Worm (Caenorhabditis elegans): ENCODE data around the gene F13H8.3.

F13H8.3 gene

DNA sequence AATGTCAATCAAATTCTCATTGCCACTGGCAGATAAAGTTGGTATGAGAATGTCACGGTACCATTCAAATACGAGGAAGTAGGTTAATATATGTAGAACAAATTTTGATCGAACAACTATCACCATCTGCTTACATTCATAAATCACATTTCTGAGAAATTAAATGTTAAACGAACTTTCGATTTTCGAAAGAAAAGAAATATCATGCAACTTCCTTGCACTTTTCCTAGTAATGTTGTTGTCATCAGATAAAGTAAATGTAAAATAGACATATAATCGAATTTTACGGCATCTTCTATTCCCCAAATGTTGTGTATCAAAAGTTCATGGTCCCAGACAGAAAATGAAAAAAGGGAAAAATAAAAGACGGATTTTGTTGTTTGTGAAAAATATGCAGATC lies 47.7 kb downstream of the F13H8.3 start:
- TF ChIP-seq T22C8.4 (GFP tag; IDR thresholded peaks at IDR 0.05), result no peak
- no peak for TF ChIP-seq klf-2 (GFP tag; conservative IDR thresholded peaks at IDR 0.05)
- no peak for TF ChIP-seq ref-1 (GFP tag; conservative IDR thresholded peaks at IDR 0.05)
- TF ChIP-seq ztf-29 (GFP tag; IDR thresholded peaks at IDR 0.05), result no peak
- no peak for TF ChIP-seq cog-1 (tag; optimal IDR thresholded peaks at IDR 0.05)
- no peak for TF ChIP-seq flt-1 (GFP tag; IDR thresholded peaks at IDR 0.05)
- TF ChIP-seq ztf-23 (GFP tag; IDR thresholded peaks at IDR 0.05), result no peak
- TF ChIP-seq tab-1 (GFP tag; IDR thresholded peaks at IDR 0.05), result no peak
- no peak for TF ChIP-seq med-1 (GFP tag; optimal IDR thresholded peaks at IDR 0.05; ENCODE audit: insufficient read depth)

DNA sequence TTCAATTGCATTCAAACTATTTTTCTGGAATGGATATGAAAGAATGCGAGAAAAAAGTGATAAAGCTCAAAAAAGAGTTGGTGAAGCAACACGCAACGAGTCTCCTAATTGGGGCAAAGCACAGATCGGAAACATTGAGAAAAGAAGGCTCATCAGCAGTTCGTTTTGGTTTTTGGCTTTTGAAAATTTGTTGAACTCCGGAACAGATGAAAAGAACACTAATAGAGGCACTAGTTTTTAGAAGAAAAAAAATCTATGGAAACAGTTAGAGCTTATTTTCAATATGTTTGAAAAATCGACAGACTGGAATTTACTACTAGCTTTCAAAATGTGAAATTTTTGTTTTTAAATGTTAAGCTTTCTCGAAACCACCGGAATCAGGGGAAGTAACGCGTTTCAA lies 48.1 kb downstream of the F13H8.3 start:
- TF ChIP-seq tab-1 (GFP tag; IDR thresholded peaks at IDR 0.05) (no peak), T22C8.4 (GFP tag; IDR thresholded peaks at IDR 0.05) (no peak), med-1 (GFP tag; optimal IDR thresholded peaks at IDR 0.05; ENCODE audit: insufficient read depth) (no peak), flt-1 (GFP tag; IDR thresholded peaks at IDR 0.05) (no peak), ztf-29 (GFP tag; IDR thresholded peaks at IDR 0.05) (no peak), cog-1 (tag; optimal IDR thresholded peaks at IDR 0.05) (no peak)

Measured in whole organism, midembryonic.